Fruit fly (Drosophila melanogaster): Measurements from ENCODE around the gene Cpr11B.

Gene Cpr11B

dm6 chrX:12578328-12578700, 25.4 kb downstream of the Cpr11B start:
- TF ChIP-seq Hr4 (GFP tag; optimal IDR thresholded peaks at IDR 0.05): no peak
- peak; percentile 79 for TF ChIP-seq vri (GFP tag; optimal IDR thresholded peaks at IDR 0.05)
- no peak for TF ChIP-seq Hr39 (GFP tag; optimal IDR thresholded peaks at IDR 0.05)
- TF ChIP-seq net (GFP tag; optimal IDR thresholded peaks at IDR 0.05): no peak

- TF ChIP-seq vri (GFP tag; optimal IDR thresholded peaks at IDR 0.05) (peak; percentile 3), CG6163 (GFP tag; IDR thresholded peaks at IDR 0.05) (peak; percentile 72; the same call in 2 of the 3 replicates), Eip93F (GFP tag; optimal IDR thresholded peaks at IDR 0.05) (no peak), CG11902 (GFP tag; optimal IDR thresholded peaks at IDR 0.05) (no peak), CG10669 (GFP tag; optimal IDR thresholded peaks at IDR 0.05) (peak; percentile 54), OdsH (GFP tag; optimal IDR thresholded peaks at IDR 0.05) (peak; percentile 45), CG7368 (GFP tag; optimal IDR thresholded peaks at IDR 0.05) (no peak), Sox102F (GFP tag; optimal IDR thresholded peaks at IDR 0.05) (peak; percentile 53), Sox15 (GFP tag; optimal IDR thresholded peaks at IDR 0.05) (peak; percentile 33), CG6854 (GFP tag; optimal IDR thresholded peaks at IDR 0.05) (no peak), Smox (GFP tag; optimal IDR thresholded peaks at IDR 0.05) (peak; percentile 51), Met (GFP tag; optimal IDR thresholded peaks at IDR 0.05) (peak; percentile 73), CG6792 (GFP tag; optimal IDR thresholded peaks at IDR 0.05) (peak; percentile 5), fkh (GFP tag; optimal IDR thresholded peaks at IDR 0.05) (no peak), dsx (GFP tag; optimal IDR thresholded peaks at IDR 0.05; ENCODE audit: poor library complexity, severe bottlenecking) (no peak), acj6 (GFP tag; optimal IDR thresholded peaks at IDR 0.05) (peak; percentile 34), Gug (GFP tag; IDR thresholded peaks at IDR 0.05) (peak; percentile 61), CG11294 (GFP tag; IDR thresholded peaks at IDR 0.05) (no peak), CG32006 (GFP tag; optimal IDR thresholded peaks at IDR 0.05) (peak; percentile 73), CG4318 (GFP tag; optimal IDR thresholded peaks at IDR 0.05) (peak; percentile 47), eg (GFP tag; IDR thresholded peaks at IDR 0.05) (peak; percentile 63), pdm3 (GFP tag; optimal IDR thresholded peaks at IDR 0.05) (peak; percentile 62), ss (GFP tag; optimal IDR thresholded peaks at IDR 0.05) (peak in 1 of 2 experiments; percentile 96), Hr38 (GFP tag; optimal IDR thresholded peaks at IDR 0.05) (no peak), cyc (GFP tag; optimal IDR thresholded peaks at IDR 0.05) (peak; percentile 9), achi (GFP tag; optimal IDR thresholded peaks at IDR 0.05) (peak; percentile 60), Blimp-1 (GFP tag; optimal IDR thresholded peaks at IDR 0.05) (no peak), CG6276 (GFP tag; optimal IDR thresholded peaks at IDR 0.05) (peak; percentile 61), CG8119 (GFP tag; IDR thresholded peaks at IDR 0.05) (peak; percentile 68), Ets96B (tag; optimal IDR thresholded peaks at IDR 0.05) (peak; percentile 31), Ets21C (GFP tag; optimal IDR thresholded peaks at IDR 0.05) (no peak), CG16779 (tag; optimal IDR thresholded peaks at IDR 0.05) (no peak), Lpt (GFP tag; optimal IDR thresholded peaks at IDR 0.05) (no peak), CG11762 (GFP tag; optimal IDR thresholded peaks at IDR 0.05; ENCODE audit: insufficient read depth) (no peak), CG6808 (GFP tag; optimal IDR thresholded peaks at IDR 0.05) (no peak), CG9139 (GFP tag; optimal IDR thresholded peaks at IDR 0.05) (no peak), CG31627 (GFP tag; optimal IDR thresholded peaks at IDR 0.05) (peak; percentile 51), fd59A (GFP tag; optimal IDR thresholded peaks at IDR 0.05) (peak; percentile 13), CG8319 (GFP tag; optimal IDR thresholded peaks at IDR 0.05) (no peak), lz (GFP tag; optimal IDR thresholded peaks at IDR 0.05) (peak; percentile 62), CG8632 (GFP tag; optimal IDR thresholded peaks at IDR 0.05) (peak; percentile 34), salr (GFP tag; optimal IDR thresholded peaks at IDR 0.05) (peak in 1 of 2 experiments; percentile 7), net (GFP tag; optimal IDR thresholded peaks at IDR 0.05) (peak; percentile 53), spab (GFP tag; optimal IDR thresholded peaks at IDR 0.05) (no peak), Sox14 (GFP tag; optimal IDR thresholded peaks at IDR 0.05) (peak; percentile 55), dac (GFP tag; optimal IDR thresholded peaks at IDR 0.05) (peak; percentile 17)
Observed at dm6 chrX:12578701-12579372, 25.9 kb downstream of the Cpr11B start.

Data from whole organism, prepupa.